Fruit fly (Drosophila melanogaster) S2 (cell line): ENCODE results near the gene CG11588.

Experiments used
- CG8478 ChIP-seq: fragments of >200 bp; optimal IDR thresholded peaks from 2 replicates; lab custom pipeline; 2018
- CTCF ChIP-seq, 2 experiments: fragments of >200 bp; optimal IDR thresholded peaks; 2 replicates each; lab custom pipeline; 2018

- no peak for TF ChIP-seq CG8478 (lab: Kevin White, UChicago)
- peak; percentile 84 to 86 for TF ChIP-seq CTCF (optimal IDR thresholded peaks at IDR 0.05; lab: Kevin White, UChicago)
Measured at dm6 chr3L:11876036-11876435, 45.3 kb upstream of the CG11588 start.
